Fruit fly (Drosophila melanogaster): ENCODE results near the gene CG6168.

CG6168 gene

dm6 chr3L:11353002-11353401, 31.5 kb upstream of the CG6168 start (continued):
- TF ChIP-seq Ets96B (tag; optimal IDR thresholded peaks at IDR 0.05) = peak; percentile 25
- peak; percentile 63 for TF ChIP-seq OdsH (GFP tag; optimal IDR thresholded peaks at IDR 0.05)
- TF ChIP-seq dac (GFP tag; optimal IDR thresholded peaks at IDR 0.05) = no peak
- TF ChIP-seq CG7368 (GFP tag; optimal IDR thresholded peaks at IDR 0.05) = no peak
- peak; percentile 64 for TF ChIP-seq CG15336 (GFP tag; IDR thresholded peaks at IDR 0.05)
- TF ChIP-seq Gug (GFP tag; IDR thresholded peaks at IDR 0.05) = peak; percentile 43
- TF ChIP-seq spab (GFP tag; optimal IDR thresholded peaks at IDR 0.05) = no peak
- peak; percentile 85 for TF ChIP-seq lz (GFP tag; optimal IDR thresholded peaks at IDR 0.05)
- peak; percentile 64 for TF ChIP-seq acj6 (GFP tag; optimal IDR thresholded peaks at IDR 0.05)
- TF ChIP-seq fkh (GFP tag; optimal IDR thresholded peaks at IDR 0.05) = peak; percentile 67
- TF ChIP-seq CG11902 (GFP tag; optimal IDR thresholded peaks at IDR 0.05) = peak; percentile 30
- TF ChIP-seq svp (GFP tag) = peak; percentile 92
- TF ChIP-seq CG6276 (GFP tag; optimal IDR thresholded peaks at IDR 0.05) = peak; percentile 12
- TF ChIP-seq topi (GFP tag; optimal IDR thresholded peaks at IDR 0.05) = peak; percentile 85
- TF ChIP-seq Sox102F (GFP tag; optimal IDR thresholded peaks at IDR 0.05) = peak; percentile 85
- TF ChIP-seq CG6854 (GFP tag; optimal IDR thresholded peaks at IDR 0.05) = no peak

DNA sequence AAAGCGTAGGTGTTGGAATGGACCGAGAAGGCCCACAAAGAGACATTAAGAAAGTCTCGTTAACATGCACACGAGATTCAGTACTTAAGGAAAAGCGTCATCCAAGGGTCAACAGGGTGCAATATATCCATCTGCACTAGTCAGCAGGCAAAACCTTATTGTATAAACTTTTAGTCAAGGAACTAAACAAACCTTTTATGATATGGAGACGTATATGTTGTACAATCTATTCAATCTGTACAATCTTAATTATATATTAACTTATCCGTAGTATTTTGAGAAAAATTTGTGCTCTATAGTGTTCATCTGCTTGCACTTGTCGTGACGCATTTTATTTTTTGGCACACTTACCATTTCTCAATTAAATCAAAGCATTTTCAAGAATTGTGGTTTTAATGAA, 30.2 kb upstream of the CG6168 start:
- TF ChIP-seq CG8119 (GFP tag; IDR thresholded peaks at IDR 0.05) (0 out of 3 replicates have a peak, but pooled peaks have one; percentile 46), fkh (GFP tag; optimal IDR thresholded peaks at IDR 0.05) (no peak), Lpt (GFP tag; optimal IDR thresholded peaks at IDR 0.05) (no peak), esn (GFP tag; optimal IDR thresholded peaks at IDR 0.05) (peak; percentile 43), pdm3 (GFP tag; optimal IDR thresholded peaks at IDR 0.05) (peak; percentile 34), Eip75B (GFP tag; optimal IDR thresholded peaks at IDR 0.05) (peak; percentile 40), CG16779 (tag; optimal IDR thresholded peaks at IDR 0.05) (no peak), Ets21C (GFP tag; optimal IDR thresholded peaks at IDR 0.05) (no peak), CG10631 (GFP tag; optimal IDR thresholded peaks at IDR 0.05) (peak; percentile 49), CG6792 (GFP tag; optimal IDR thresholded peaks at IDR 0.05) (peak; percentile 24), CG9139 (GFP tag; optimal IDR thresholded peaks at IDR 0.05) (no peak), CG10669 (GFP tag; optimal IDR thresholded peaks at IDR 0.05) (peak; percentile 0), cyc (GFP tag; optimal IDR thresholded peaks at IDR 0.05) (no peak), dac (GFP tag; optimal IDR thresholded peaks at IDR 0.05) (no peak), svp (GFP tag) (peak; percentile 76), Sox15 (GFP tag; optimal IDR thresholded peaks at IDR 0.05) (no peak), net (GFP tag; optimal IDR thresholded peaks at IDR 0.05) (peak; percentile 4), CG6808 (GFP tag; optimal IDR thresholded peaks at IDR 0.05) (no peak), CG8632 (GFP tag; optimal IDR thresholded peaks at IDR 0.05) (peak; percentile 42), dsx (GFP tag; optimal IDR thresholded peaks at IDR 0.05; ENCODE audit: poor library complexity, severe bottlenecking) (no peak), eg (GFP tag; IDR thresholded peaks at IDR 0.05) (peak; percentile 68), fd59A (GFP tag; optimal IDR thresholded peaks at IDR 0.05) (no peak), Hr39 (GFP tag; optimal IDR thresholded peaks at IDR 0.05) (peak; percentile 41), Blimp-1 (GFP tag; optimal IDR thresholded peaks at IDR 0.05) (no peak), Gug (GFP tag; IDR thresholded peaks at IDR 0.05) (0 out of 2 replicates have a peak, but pooled peaks have one; percentile 12), OdsH (GFP tag; optimal IDR thresholded peaks at IDR 0.05) (peak; percentile 38), Sox102F (GFP tag; optimal IDR thresholded peaks at IDR 0.05) (peak; percentile 31), CG8319 (GFP tag; optimal IDR thresholded peaks at IDR 0.05) (no peak), salr (GFP tag; optimal IDR thresholded peaks at IDR 0.05) (no peak), Smox (GFP tag; optimal IDR thresholded peaks at IDR 0.05) (peak; percentile 48), lz (GFP tag; optimal IDR thresholded peaks at IDR 0.05) (peak; percentile 29), CG34406 (GFP tag; optimal IDR thresholded peaks at IDR 0.05) (peak; percentile 32), topi (GFP tag; optimal IDR thresholded peaks at IDR 0.05) (peak; percentile 35), Hr4 (GFP tag; optimal IDR thresholded peaks at IDR 0.05) (peak; percentile 29), CG3919 (GFP tag; optimal IDR thresholded peaks at IDR 0.05) (peak; percentile 41), Eip78C (GFP tag) (peak; percentile 81), Met (GFP tag; optimal IDR thresholded peaks at IDR 0.05) (peak; percentile 37), spab (GFP tag; optimal IDR thresholded peaks at IDR 0.05) (no peak), acj6 (GFP tag; optimal IDR thresholded peaks at IDR 0.05) (peak; percentile 40), ss (GFP tag; optimal IDR thresholded peaks at IDR 0.05) (no peak), CG31627 (GFP tag; optimal IDR thresholded peaks at IDR 0.05) (peak; percentile 36), Sox14 (GFP tag; optimal IDR thresholded peaks at IDR 0.05) (no peak), CG6163 (GFP tag; IDR thresholded peaks at IDR 0.05) (peak; percentile 87)
